Fruit fly (Drosophila melanogaster) whole organism, embryonic: ENCODE results near the gene Abca3.

Source experiments
- Atf3 ChIP-seq: fragments of 200-800 bp; sonication (Bioruptor generic); optimal IDR thresholded peaks from 3 replicates; lab custom pipeline; 2016; ENCODE audit warnings: missing biosample characterization, missing genetic modification characterization
- Atf6 ChIP-seq: fragments of 200-800 bp; sonication (Bioruptor generic); IDR thresholded peaks from 2 replicates; pipeline ENCODE4 v1.3.6; 2022; ENCODE audit warnings: missing biosample characterization, missing genetic modification characterization
- Awh ChIP-seq: fragments of 200-800 bp; sonication (Bioruptor generic); IDR thresholded peaks from 2 replicates; pipeline ENCODE4, ENCODE4 v1.3.6; 2022; ENCODE audit warnings: missing biosample characterization, missing genetic modification characterization
- Bdp1 ChIP-seq: fragments of 200-800 bp; sonication (Bioruptor generic); optimal IDR thresholded peaks from 3 replicates; lab custom pipeline; 2016; ENCODE audit warnings: missing biosample characterization, missing genetic modification characterization
- Bgb ChIP-seq: fragments of 200-800 bp; sonication (Bioruptor generic); IDR thresholded peaks from 2 replicates; pipeline ENCODE4 v1.3.6; 2022; ENCODE audit warnings: missing biosample characterization, missing genetic modification characterization; ENCODE audit not compliant: partially characterized antibody
- Blimp-1 ChIP-seq: fragments of 200-800 bp; sonication (Bioruptor generic); optimal IDR thresholded peaks from 3 replicates; lab custom pipeline; 2018; ENCODE audit warnings: missing biosample characterization, missing genetic modification characterization, mild to moderate bottlenecking, moderate library complexity, missing genetic modification reagents
- C15 ChIP-seq: fragments of 200-800 bp; sonication (Bioruptor generic); IDR thresholded peaks from 3 replicates; pipeline ENCODE4 v1.3.6; 2022; ENCODE audit warnings: missing biosample characterization, missing genetic modification characterization
- CG10209 ChIP-seq: fragments of 200-800 bp; sonication (Bioruptor generic); optimal IDR thresholded peaks from 3 replicates; lab custom pipeline; 2017; ENCODE audit warnings: missing biosample characterization, mild to moderate bottlenecking, missing genetic modification characterization, missing genetic modification reagents
- CG10321 ChIP-seq: fragments of 200-800 bp; sonication (Bioruptor generic); IDR thresholded peaks from 2 replicates; pipeline ENCODE4 v1.3.6; 2022; ENCODE audit warnings: missing biosample characterization, missing genetic modification characterization
- CG11504 ChIP-seq: fragments of 200-800 bp; sonication (Bioruptor generic); optimal IDR thresholded peaks from 3 replicates; lab custom pipeline; 2019; ENCODE audit warnings: missing biosample characterization, mild to moderate bottlenecking, missing genetic modification characterization, moderate library complexity
- CG12219 ChIP-seq: fragments of 200-800 bp; sonication (Bioruptor generic); optimal IDR thresholded peaks from 3 replicates; lab custom pipeline; 2018; ENCODE audit warnings: missing biosample characterization, mild to moderate bottlenecking, missing genetic modification characterization
- CG12942 ChIP-seq: fragments of 200-800 bp; sonication (Bioruptor generic); optimal IDR thresholded peaks from 3 replicates; lab custom pipeline; 2016; ENCODE audit warnings: missing biosample characterization, missing genetic modification characterization
- CG14441 ChIP-seq: fragments of 200-800 bp; sonication (Bioruptor generic); IDR thresholded peaks from 2 replicates; pipeline ENCODE4 v1.3.6; 2022; ENCODE audit warnings: missing biosample characterization, missing genetic modification characterization
- CG1603 ChIP-seq: fragments of 200-800 bp; sonication (Bioruptor generic); optimal IDR thresholded peaks from 2 replicates; lab custom pipeline; 2019; ENCODE audit warnings: missing biosample characterization, mild to moderate bottlenecking, missing genetic modification characterization, moderate library complexity
- CG17359 ChIP-seq: fragments of 200-800 bp; sonication (Bioruptor generic); optimal IDR thresholded peaks from 3 replicates; lab custom pipeline; 2018; ENCODE audit warnings: missing biosample characterization, mild to moderate bottlenecking, missing genetic modification characterization, moderate library complexity
- CG18262 ChIP-seq: fragments of 200-800 bp; optimal IDR thresholded peaks from 3 replicates; lab custom pipeline; 2019; ENCODE audit warnings: missing biosample characterization, mild to moderate bottlenecking, missing genetic modification characterization, moderate library complexity
- CG2120 ChIP-seq: fragments of 200-800 bp; sonication (Bioruptor generic); optimal IDR thresholded peaks from 3 replicates; lab custom pipeline; 2016; ENCODE audit warnings: missing biosample characterization, missing genetic modification characterization
- CG2129 ChIP-seq: fragments of 200-800 bp; sonication (Bioruptor generic); IDR thresholded peaks from 2 replicates; pipeline ENCODE4 v1.3.6; 2022; ENCODE audit warnings: missing biosample characterization, missing genetic modification characterization; ENCODE audit not compliant: partially characterized antibody
- CG2678 ChIP-seq: fragments of 200-800 bp; sonication (Bioruptor generic); optimal IDR thresholded peaks from 3 replicates; lab custom pipeline; 2019; ENCODE audit warnings: missing biosample characterization, mild to moderate bottlenecking, missing genetic modification characterization, moderate library complexity
- CG30020 ChIP-seq: fragments of 200-800 bp; optimal IDR thresholded peaks from 2 replicates; lab custom pipeline; 2019; ENCODE audit warnings: missing biosample characterization, mild to moderate bottlenecking, missing genetic modification characterization, moderate library complexity
- CG32532 ChIP-seq: fragments of 200-800 bp; sonication (Bioruptor generic); IDR thresholded peaks from 2 replicates; pipeline ENCODE4 v1.3.6; 2022; ENCODE audit warnings: missing biosample characterization, missing genetic modification characterization
- CG8478 ChIP-seq: fragments of >200 bp; optimal IDR thresholded peaks from 2 replicates; lab custom pipeline; 2018
- Dll ChIP-seq: fragments of 200-800 bp; sonication (Bioruptor generic); IDR thresholded peaks from 4 replicates; pipeline ENCODE4 v1.3.6; 2022; ENCODE audit warnings: missing biosample characterization, missing genetic modification characterization; ENCODE audit not compliant: partially characterized antibody
- Dref ChIP-seq: fragments of 200-800 bp; sonication (Bioruptor generic); IDR thresholded peaks from 2 replicates; pipeline ENCODE4 v1.3.6; 2022; ENCODE audit warnings: missing biosample characterization, missing genetic modification characterization
- E2f1 ChIP-seq: fragments of 200-800 bp; sonication (Bioruptor generic); IDR thresholded peaks from 2 replicates; pipeline ENCODE4 v1.3.6; 2022; ENCODE audit warnings: missing biosample characterization, missing genetic modification characterization
- H2.0 ChIP-seq: fragments of 200-800 bp; sonication (Bioruptor generic); IDR thresholded peaks from 2 replicates; pipeline ENCODE4 v1.3.6; 2022; ENCODE audit warnings: missing biosample characterization, missing genetic modification characterization
- Hmr ChIP-seq: fragments of 200-800 bp; sonication (Bioruptor generic); optimal IDR thresholded peaks from 3 replicates; lab custom pipeline; 2017; ENCODE audit warnings: mild to moderate bottlenecking, missing biosample characterization, missing genetic modification reagents, missing genetic modification characterization
- Med ChIP-seq: fragments of 200-800 bp; sonication (Bioruptor generic); peaks from one replicate; lab custom pipeline; 2016; ENCODE audit warnings: missing biosample characterization, missing genetic modification characterization, mild to moderate bottlenecking, inconsistent platforms, moderate library complexity
- PHDP ChIP-seq: fragments of 200-800 bp; sonication (Bioruptor generic); optimal IDR thresholded peaks from 3 replicates; lab custom pipeline; 2018; ENCODE audit warnings: missing biosample characterization, mild to moderate bottlenecking, missing genetic modification characterization, moderate library complexity
- bsh ChIP-seq, 2 experiments: fragments of 200-800 bp; sonication (Bioruptor generic); optimal IDR thresholded peaks; 2 replicates each; lab custom pipeline; 2017 to 2018; ENCODE audit warnings: mild to moderate bottlenecking in 2 of 2, missing biosample characterization in 2 of 2, missing genetic modification characterization in 2 of 2, moderate library complexity in 1 of 2
- dysf ChIP-seq: fragments of 200-800 bp; sonication (Bioruptor generic); IDR thresholded peaks from 3 replicates; pipeline ENCODE4 v1.3.6; 2022; ENCODE audit warnings: missing biosample characterization, missing genetic modification characterization
- ems ChIP-seq: fragments of 200-800 bp; sonication (Bioruptor generic); optimal IDR thresholded peaks from 3 replicates; lab custom pipeline; 2016; ENCODE audit warnings: missing biosample characterization, missing genetic modification characterization
- exex ChIP-seq: fragments of 200-800 bp; sonication (Bioruptor generic); optimal IDR thresholded peaks from 4 replicates; lab custom pipeline; 2018; ENCODE audit warnings: missing biosample characterization, mild to moderate bottlenecking, missing genetic modification characterization, moderate library complexity
- grau ChIP-seq: fragments of 200-800 bp; optimal IDR thresholded peaks from 3 replicates; lab custom pipeline; 2019; ENCODE audit warnings: missing biosample characterization, mild to moderate bottlenecking, missing genetic modification characterization, moderate library complexity
- grn ChIP-seq: fragments of 200-800 bp; sonication (Bioruptor generic); optimal IDR thresholded peaks from 3 replicates; lab custom pipeline; 2017; ENCODE audit warnings: missing biosample characterization, missing genetic modification characterization
- kah ChIP-seq: fragments of 200-800 bp; sonication (Bioruptor generic); optimal IDR thresholded peaks from 2 replicates; lab custom pipeline; 2018; ENCODE audit warnings: missing biosample characterization, mild to moderate bottlenecking, missing genetic modification characterization
- knrl ChIP-seq: fragments of 200-800 bp; sonication (Bioruptor generic); IDR thresholded peaks from 3 replicates; pipeline ENCODE4 v1.3.6; 2022; ENCODE audit warnings: missing biosample characterization, missing genetic modification characterization; ENCODE audit not compliant: partially characterized antibody
- lbe ChIP-seq: fragments of 200-800 bp; sonication (Bioruptor generic); optimal IDR thresholded peaks from 2 replicates; lab custom pipeline; 2016; ENCODE audit warnings: missing biosample characterization, mild to moderate bottlenecking, missing genetic modification characterization
- lilli ChIP-seq: fragments of 200-800 bp; sonication (Bioruptor generic); optimal IDR thresholded peaks from 3 replicates; lab custom pipeline; 2016; ENCODE audit warnings: missing biosample characterization, missing genetic modification characterization
- maf-S ChIP-seq: fragments of 200-800 bp; sonication (Bioruptor generic); optimal IDR thresholded peaks from 2 replicates; lab custom pipeline; 2016; ENCODE audit warnings: missing biosample characterization, missing genetic modification characterization
- nmo ChIP-seq: fragments of 200-800 bp; sonication (Bioruptor generic); optimal IDR thresholded peaks from 2 replicates; lab custom pipeline; 2018; ENCODE audit warnings: missing biosample characterization, mild to moderate bottlenecking, missing genetic modification characterization, moderate library complexity
- row ChIP-seq: fragments of 200-800 bp; sonication (Bioruptor generic); IDR thresholded peaks from 3 replicates; pipeline ENCODE4 v1.3.6; 2022; ENCODE audit warnings: missing biosample characterization, missing genetic modification characterization
- sc ChIP-seq, 3 experiments: fragments of >200 bp in 2 of 3; fragments of 200-800 bp in 1 of 3; sonication (Bioruptor generic) in 1 of 3; optimal IDR thresholded peaks; 2 replicates in 2 of 3; 3 replicates in 1 of 3; lab custom pipeline; 2017; ENCODE audit warnings: mild to moderate bottlenecking in 1 of 3, missing biosample characterization in 1 of 3, missing genetic modification characterization in 1 of 3, missing genetic modification reagents in 1 of 3
- sens ChIP-seq: fragments of 200-800 bp; sonication (Bioruptor generic); peaks from one replicate; lab custom pipeline; 2016; ENCODE audit warnings: missing biosample characterization, missing genetic modification characterization
- stwl ChIP-seq: fragments of 200-800 bp; sonication (Bioruptor generic); optimal IDR thresholded peaks from 3 replicates; lab custom pipeline; 2018; ENCODE audit warnings: missing biosample characterization, mild to moderate bottlenecking, missing genetic modification characterization, moderate library complexity
- tup ChIP-seq: fragments of 200-800 bp; sonication (Bioruptor generic); optimal IDR thresholded peaks from 2 replicates; lab custom pipeline; 2016; ENCODE audit warnings: missing biosample characterization, mild to moderate bottlenecking, missing genetic modification characterization, moderate library complexity
- vvl ChIP-seq: fragments of 200-800 bp; sonication (Bioruptor generic); IDR thresholded peaks from 2 replicates; pipeline ENCODE4 v1.3.6; 2022; ENCODE audit warnings: missing biosample characterization, missing genetic modification characterization
- wdn ChIP-seq: fragments of 200-800 bp; sonication (Bioruptor generic); IDR thresholded peaks from 2 replicates; pipeline ENCODE4 v1.3.6; 2022; ENCODE audit warnings: missing biosample characterization, missing genetic modification characterization

Abca3 gene

DNA sequence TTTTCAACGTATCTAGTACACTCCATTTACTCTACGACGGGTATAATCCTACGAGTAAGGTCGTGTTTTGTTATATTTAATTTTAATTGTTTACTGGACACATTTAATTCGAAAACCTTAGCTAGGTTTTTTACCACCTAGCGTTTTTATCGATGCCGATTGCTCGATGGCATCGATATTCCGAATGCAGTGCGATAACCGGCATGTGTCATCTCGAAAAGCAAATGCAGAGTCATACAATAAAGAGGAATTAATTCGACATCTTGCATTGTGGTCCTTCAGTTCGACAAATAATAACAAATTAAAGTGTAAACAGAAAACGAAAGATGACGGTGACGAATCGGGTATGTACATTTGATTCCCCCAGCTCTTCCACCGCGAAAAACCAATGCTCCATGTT lies 9.4 kb upstream of the Abca3 start, which contains the start of gene Rpt6 (continued):
- TF ChIP-seq CG2120 (GFP tag; lab: Kevin White, UChicago), result peak; percentile 23
- TF ChIP-seq knrl (GFP tag; lab: Robert Waterston, UW), result peak; percentile 73
- no peak for TF ChIP-seq PHDP
- TF ChIP-seq CG10321, result no peak
- peak; percentile 95 for TF ChIP-seq Dref
- TF ChIP-seq CG2129 (GFP tag; lab: Robert Waterston, UW), result 0 out of 2 replicates have a peak, but pooled peaks have one; percentile 26
- TF ChIP-seq CG12942 (GFP tag; lab: Kevin White, UChicago), result no peak
- TF ChIP-seq CG17359 (tag; lab: Kevin White, UChicago), result no peak
- TF ChIP-seq Bdp1 (GFP tag; lab: Kevin White, UChicago), result no peak
- no peak for TF ChIP-seq CG10209 (GFP tag; lab: Kevin White, UChicago)
- peak; percentile 10 for TF ChIP-seq CG30020 (tag; lab: Kevin White, UChicago)
- no peak for TF ChIP-seq exex
- peak; percentile 74 for TF ChIP-seq stwl (tag; lab: Kevin White, UChicago)

DNA sequence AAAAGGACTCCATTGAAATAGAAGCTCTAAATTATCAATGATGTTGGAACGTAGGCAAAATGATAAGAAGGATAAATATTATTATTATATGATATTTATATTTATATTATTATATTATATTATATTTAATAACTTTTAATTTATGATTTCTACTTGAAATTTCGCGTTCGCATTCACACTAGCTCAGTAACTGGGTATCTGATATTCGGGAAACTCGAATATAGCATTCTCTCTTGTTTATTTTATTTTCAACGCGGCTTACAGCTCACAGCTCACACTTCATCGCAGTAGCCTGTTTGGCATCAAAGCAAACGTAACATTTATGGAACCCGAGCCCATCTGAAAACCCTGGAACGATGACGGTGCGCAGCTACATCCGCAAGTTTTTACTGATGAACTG lies 21.5 kb downstream of the Abca3 start, which contains the start of gene CG1494:
TSS of gene CG1494 (plus strand) at position 301 of the 400 bp plus-strand sequence.
- TF ChIP-seq Bgb (GFP tag; lab: Robert Waterston, UW) (no peak), Atf6 (GFP tag; lab: Robert Waterston, UW) (no peak), ems (GFP tag; lab: Kevin White, UChicago) (no peak), sc (optimal IDR thresholded peaks at IDR 0.05; lab: Kevin White, UChicago) (no peak), sc (GFP tag; optimal IDR thresholded peaks at IDR 0.05; lab: Kevin White, UChicago) (no peak), CG18262 (no peak), CG8478 (no peak), CG10209 (GFP tag; lab: Kevin White, UChicago) (no peak), tup (GFP tag; lab: Kevin White, UChicago) (no peak), Awh (no peak), C15 (no peak), E2f1 (GFP tag; lab: Robert Waterston, UW) (no peak), lbe (GFP tag; lab: Kevin White, UChicago) (no peak), Atf3 (no peak)

DNA sequence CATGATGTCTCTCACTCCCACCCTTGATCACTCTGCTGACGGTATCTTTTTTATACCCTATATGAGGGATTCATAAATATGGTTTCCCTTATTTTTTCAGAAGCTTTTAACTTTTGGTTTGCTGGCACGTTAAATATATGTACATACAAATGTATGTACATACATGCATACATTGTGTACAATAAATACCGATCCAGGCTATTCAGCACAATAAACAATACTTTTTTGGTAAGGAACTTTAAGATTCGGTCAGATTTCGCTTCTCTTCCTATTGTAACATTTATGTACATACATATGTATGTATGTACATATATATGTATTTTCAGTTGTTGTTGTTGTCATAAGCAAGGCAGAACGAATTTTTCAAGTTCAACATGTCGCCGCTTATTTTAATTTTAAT lies 24.4 kb downstream of the Abca3 start:
- TF ChIP-seq kah (GFP tag; lab: Kevin White, UChicago) (no peak), dysf (GFP tag; lab: Robert Waterston, UW) (peak; percentile 37; the same call in 2 of the 3 replicates), grn (GFP tag; lab: Kevin White, UChicago) (no peak), grau (tag; lab: Kevin White, UChicago) (peak; percentile 4), CG11504 (peak; percentile 5), H2.0 (GFP tag; lab: Robert Waterston, UW) (peak; percentile 29; the same call in 1 of the 2 replicates), PHDP (peak; percentile 11), Med (peak; percentile 57), Dll (no peak), Hmr (peak; percentile 4), CG12219 (GFP tag; lab: Kevin White, UChicago) (peak; percentile 19), CG14441 (GFP tag; lab: Robert Waterston, UW) (0 out of 2 replicates have a peak, but pooled peaks have one; percentile 10), CG32532 (GFP tag; lab: Robert Waterston, UW) (peak; percentile 38), vvl (GFP tag; lab: Robert Waterston, UW) (no peak), nmo (GFP tag; lab: Kevin White, UChicago) (peak; percentile 11), wdn (peak; percentile 6; the same call in 1 of the 2 replicates), CG2120 (GFP tag; lab: Kevin White, UChicago) (peak; percentile 23), CG1603 (tag; lab: Kevin White, UChicago) (no peak), sens (GFP tag; lab: Kevin White, UChicago) (peak; percentile 61), Blimp-1 (GFP tag; lab: Kevin White, UChicago) (peak; percentile 18), maf-S (GFP tag; lab: Kevin White, UChicago) (peak; percentile 6), row (peak; percentile 44; the same call in 2 of the 3 replicates), CG2678 (tag; lab: Kevin White, UChicago) (peak; percentile 5), lilli (GFP tag; lab: Kevin White, UChicago) (peak; percentile 25), bsh (GFP tag; optimal IDR thresholded peaks at IDR 0.05; lab: Kevin White, UChicago) (peak in 1 of 2 experiments; percentile 19)
